Worm (Caenorhabditis elegans): ENCODE data around the gene F26G1.5.

F26G1.5 gene

DNA sequence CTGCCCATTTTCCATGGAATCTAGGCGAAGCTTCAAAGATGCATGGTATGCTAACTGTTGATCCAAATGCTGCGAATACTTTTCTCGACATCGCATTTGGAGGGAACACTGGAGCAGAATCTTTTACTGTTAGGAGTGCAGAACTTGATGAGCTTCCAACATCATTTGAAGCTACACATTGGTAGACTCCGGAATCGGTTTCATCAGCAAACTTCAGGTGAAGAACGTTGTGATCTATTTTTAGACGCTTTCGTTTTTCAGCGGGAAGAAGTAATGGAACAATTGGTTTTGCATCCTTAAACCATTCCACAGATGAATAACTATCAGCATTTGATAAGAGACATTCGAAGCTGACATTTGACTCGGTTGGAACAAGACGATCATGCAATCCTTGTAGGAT lies 29.3 kb upstream of the F26G1.5 start:
- TF ChIP-seq hmg-4 (GFP tag; optimal IDR thresholded peaks at IDR 0.05) = no peak
- no peak for TF ChIP-seq B0310.2 (tag; optimal IDR thresholded peaks at IDR 0.05)
- TF ChIP-seq tra-4 (tag; optimal IDR thresholded peaks at IDR 0.05) = no peak
- no peak for TF ChIP-seq tbx-37 (GFP tag; conservative IDR thresholded peaks at IDR 0.05)
- no peak for TF ChIP-seq ama-1 (optimal IDR thresholded peaks at IDR 0.05)
- no peak for TF ChIP-seq scrt-1 (GFP tag; IDR thresholded peaks at IDR 0.05)
- TF ChIP-seq pes-1 (GFP tag; IDR thresholded peaks at IDR 0.05) = no peak
- TF ChIP-seq ets-7 (tag; optimal IDR thresholded peaks at IDR 0.05) = no peak
- TF ChIP-seq ceh-36 (tag; optimal IDR thresholded peaks at IDR 0.05) = no peak
- no peak for TF ChIP-seq aly-1 (tag; optimal IDR thresholded peaks at IDR 0.05)
- TF ChIP-seq hmbx-1 (tag; optimal IDR thresholded peaks at IDR 0.05) = no peak

DNA sequence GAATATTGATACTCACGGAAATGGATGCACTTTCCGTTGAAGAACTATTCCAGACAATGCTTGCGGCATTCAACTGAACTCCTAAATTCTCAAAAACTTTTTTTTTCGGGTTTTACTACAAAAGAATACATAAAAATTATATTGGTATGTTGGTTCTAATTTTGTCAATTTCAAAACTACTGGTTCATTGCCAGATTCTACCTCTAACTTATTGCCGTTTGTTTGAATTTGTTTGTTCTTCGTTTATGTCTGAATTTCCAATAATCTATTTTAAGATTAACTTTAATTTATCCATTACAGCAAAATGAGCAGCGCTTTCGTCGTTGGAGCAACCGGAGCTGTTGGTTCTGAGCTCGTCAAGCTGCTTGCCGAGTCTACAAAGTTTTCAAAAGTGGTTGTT lies 25.9 kb upstream of the F26G1.5 start, which contains the start of gene C33F10.14:
Gene C33F10.14, plus strand, starts transcription at position 301 of the 400 bp plus-strand sequence.
- no peak for TF ChIP-seq B0310.2 (tag; optimal IDR thresholded peaks at IDR 0.05)
- no peak for TF ChIP-seq tbx-11 (GFP tag; IDR thresholded peaks at IDR 0.05)
- TF ChIP-seq flt-1 (GFP tag; IDR thresholded peaks at IDR 0.05) = no peak
- TF ChIP-seq ama-1 (optimal IDR thresholded peaks at IDR 0.05) = no peak

DNA sequence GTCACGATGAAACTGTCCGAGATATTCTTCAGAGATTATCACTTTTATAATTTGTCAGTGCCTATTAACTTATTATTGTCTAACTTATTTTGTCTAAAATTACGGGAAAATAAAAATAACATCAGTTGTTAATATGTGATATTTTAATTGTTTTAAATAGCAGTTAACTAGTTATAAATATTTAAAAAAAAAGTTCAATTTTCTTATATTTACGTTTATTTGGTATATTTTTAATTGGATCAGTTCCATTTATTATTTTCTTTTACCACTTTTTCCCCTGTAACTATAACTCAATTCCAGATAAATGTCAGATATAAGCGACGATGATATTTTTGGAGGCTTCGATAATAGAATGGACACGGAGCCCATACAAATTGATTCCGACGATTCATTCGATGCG lies 24.3 kb upstream of the F26G1.5 start, which contains the start of gene C33F10.4:
Gene C33F10.4, plus strand, starts transcription at position 301 of the 400 bp plus-strand sequence.
- TF ChIP-seq ets-7 (tag; optimal IDR thresholded peaks at IDR 0.05) = no peak
- no peak for TF ChIP-seq tra-4 (tag; optimal IDR thresholded peaks at IDR 0.05)
- TF ChIP-seq ceh-36 (tag; optimal IDR thresholded peaks at IDR 0.05) = no peak
- no peak for TF ChIP-seq tbx-37 (GFP tag; conservative IDR thresholded peaks at IDR 0.05)
- TF ChIP-seq hmg-4 (GFP tag; optimal IDR thresholded peaks at IDR 0.05) = no peak
- no peak for TF ChIP-seq hmbx-1 (tag; optimal IDR thresholded peaks at IDR 0.05)

- no peak for TF ChIP-seq aly-1 (tag; optimal IDR thresholded peaks at IDR 0.05)
- no peak for TF ChIP-seq hmbx-1 (tag; optimal IDR thresholded peaks at IDR 0.05)
- no peak for TF ChIP-seq sea-1 (GFP tag; conservative IDR thresholded peaks at IDR 0.05)
- no peak for TF ChIP-seq pes-1 (GFP tag; IDR thresholded peaks at IDR 0.05)
These were observed 22.1 kb upstream of the F26G1.5 start for ce11 chrII:4793320-4793719.

DNA sequence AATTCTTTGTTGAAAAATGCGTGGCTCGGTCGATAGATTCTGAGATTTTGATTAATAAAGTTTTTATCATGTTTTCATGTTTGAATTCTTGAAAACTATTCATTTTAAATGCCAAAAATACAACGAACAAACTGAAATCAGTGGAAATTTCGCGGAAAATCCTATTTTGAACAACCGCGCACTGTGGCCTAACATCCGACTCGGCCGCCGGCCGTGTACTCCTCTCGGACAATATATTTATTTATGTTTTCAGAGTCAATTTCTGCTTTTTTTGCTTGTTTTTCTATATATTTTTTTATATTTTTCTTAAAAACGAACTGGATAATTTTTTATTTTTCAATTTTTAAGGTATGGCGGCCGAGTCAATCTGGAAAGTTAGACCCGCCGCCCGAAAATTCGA lies 20.1 kb upstream of the F26G1.5 start, which contains the start of gene F26G1.1:
Gene F26G1.1, plus strand, starts transcription at position 347 of the 400 bp plus-strand sequence.
- no peak for TF ChIP-seq ceh-13 (GFP tag; optimal IDR thresholded peaks at IDR 0.05)
- peak; percentile 59 for TF ChIP-seq hmg-4 (GFP tag; optimal IDR thresholded peaks at IDR 0.05)
- TF ChIP-seq F13C5.2 (tag; optimal IDR thresholded peaks at IDR 0.05) = peak; percentile 24
- peak; percentile 78 for TF ChIP-seq tbx-37 (GFP tag; conservative IDR thresholded peaks at IDR 0.05)

DNA sequence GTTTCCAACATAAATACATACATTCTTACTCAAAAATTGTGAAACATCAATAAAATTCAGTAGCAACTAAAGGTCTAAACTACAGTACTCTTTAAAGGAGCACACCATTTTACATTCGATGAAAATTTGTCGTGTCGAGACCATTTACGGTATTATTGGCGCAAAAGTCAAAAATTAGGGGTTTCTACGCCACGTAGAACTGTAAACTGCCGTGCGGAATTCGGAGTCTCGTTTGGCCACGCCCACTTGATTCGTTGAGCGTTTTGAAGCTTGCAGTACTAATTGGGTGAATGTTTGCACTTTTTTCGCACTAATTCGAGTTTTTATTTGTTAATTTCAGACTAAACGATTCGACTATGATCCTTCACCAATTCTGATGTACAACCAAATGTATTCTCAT lies 19.5 kb upstream of the F26G1.5 start:
- TF ChIP-seq scrt-1 (GFP tag; IDR thresholded peaks at IDR 0.05) = no peak
- no peak for TF ChIP-seq F13C5.2 (tag; optimal IDR thresholded peaks at IDR 0.05)
- TF ChIP-seq ceh-13 (GFP tag; optimal IDR thresholded peaks at IDR 0.05) = no peak
- TF ChIP-seq hnd-1 (tag; optimal IDR thresholded peaks at IDR 0.05) = no peak
- no peak for TF ChIP-seq sea-1 (GFP tag; conservative IDR thresholded peaks at IDR 0.05)
- no peak for TF ChIP-seq hmg-4 (GFP tag; optimal IDR thresholded peaks at IDR 0.05)
- no peak for TF ChIP-seq tbx-37 (GFP tag; conservative IDR thresholded peaks at IDR 0.05)
- no peak for TF ChIP-seq tbx-11 (GFP tag; IDR thresholded peaks at IDR 0.05)
- no peak for TF ChIP-seq aly-1 (tag; optimal IDR thresholded peaks at IDR 0.05)
- no peak for TF ChIP-seq flt-1 (GFP tag; IDR thresholded peaks at IDR 0.05)
- no peak for TF ChIP-seq pes-1 (GFP tag; IDR thresholded peaks at IDR 0.05)
- no peak for TF ChIP-seq B0310.2 (tag; optimal IDR thresholded peaks at IDR 0.05)
- TF ChIP-seq tra-4 (tag; optimal IDR thresholded peaks at IDR 0.05) = no peak
- no peak for TF ChIP-seq ceh-36 (tag; optimal IDR thresholded peaks at IDR 0.05)
- TF ChIP-seq ama-1 (optimal IDR thresholded peaks at IDR 0.05) = no peak
- no peak for TF ChIP-seq hmbx-1 (tag; optimal IDR thresholded peaks at IDR 0.05)
- TF ChIP-seq ets-7 (tag; optimal IDR thresholded peaks at IDR 0.05) = no peak

- no peak for TF ChIP-seq scrt-1 (GFP tag; IDR thresholded peaks at IDR 0.05)
- TF ChIP-seq flt-1 (GFP tag; IDR thresholded peaks at IDR 0.05) = no peak
- no peak for TF ChIP-seq aly-1 (tag; optimal IDR thresholded peaks at IDR 0.05)
- no peak for TF ChIP-seq hmg-4 (GFP tag; optimal IDR thresholded peaks at IDR 0.05)
- TF ChIP-seq F13C5.2 (tag; optimal IDR thresholded peaks at IDR 0.05) = no peak
- no peak for TF ChIP-seq sea-1 (GFP tag; conservative IDR thresholded peaks at IDR 0.05)
- no peak for TF ChIP-seq B0310.2 (tag; optimal IDR thresholded peaks at IDR 0.05)
- TF ChIP-seq ets-7 (tag; optimal IDR thresholded peaks at IDR 0.05) = no peak
- no peak for TF ChIP-seq ceh-36 (tag; optimal IDR thresholded peaks at IDR 0.05)
- no peak for TF ChIP-seq tbx-37 (GFP tag; conservative IDR thresholded peaks at IDR 0.05)
- no peak for TF ChIP-seq tbx-11 (GFP tag; IDR thresholded peaks at IDR 0.05)
- no peak for TF ChIP-seq ama-1 (optimal IDR thresholded peaks at IDR 0.05)
- TF ChIP-seq ceh-13 (GFP tag; optimal IDR thresholded peaks at IDR 0.05) = no peak
- TF ChIP-seq pes-1 (GFP tag; IDR thresholded peaks at IDR 0.05) = no peak
- no peak for TF ChIP-seq tra-4 (tag; optimal IDR thresholded peaks at IDR 0.05)
- no peak for TF ChIP-seq hnd-1 (tag; optimal IDR thresholded peaks at IDR 0.05)
- TF ChIP-seq hmbx-1 (tag; optimal IDR thresholded peaks at IDR 0.05) = no peak
These were observed 18.7 kb upstream of the F26G1.5 start, which contains the start of gene F26G1.15 for ce11 chrII:4789835-4790343. F26G1.15 (plus strand) TSS chrII:4790293.

DNA sequence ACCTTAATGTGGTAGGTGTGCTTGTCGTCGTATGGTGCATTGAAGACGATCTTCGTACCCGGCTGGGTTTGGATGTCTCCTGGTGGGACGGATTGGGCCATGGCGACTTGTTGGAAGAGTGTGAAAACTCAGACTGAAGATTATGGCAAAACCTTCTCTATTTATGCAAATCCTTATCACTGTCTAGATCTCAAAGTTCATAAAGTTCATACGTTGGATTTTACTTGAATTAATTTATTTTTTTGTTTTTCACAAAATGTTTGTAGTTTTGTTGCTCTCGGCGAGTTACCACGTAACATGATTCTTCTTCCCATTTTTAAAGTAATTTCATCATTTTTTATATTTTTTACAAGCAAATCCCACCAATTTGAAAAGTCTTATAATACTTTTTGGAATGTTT lies 15.0 kb upstream of the F26G1.5 start, which contains the start of gene msp-3:
Gene msp-3, minus strand, starts transcription at position 101 of the 400 bp plus-strand sequence.
- no peak for TF ChIP-seq pes-1 (GFP tag; IDR thresholded peaks at IDR 0.05)
- TF ChIP-seq aly-1 (tag; optimal IDR thresholded peaks at IDR 0.05) = no peak
- no peak for TF ChIP-seq ets-7 (tag; optimal IDR thresholded peaks at IDR 0.05)
- TF ChIP-seq hmbx-1 (tag; optimal IDR thresholded peaks at IDR 0.05) = no peak
- no peak for TF ChIP-seq tra-4 (tag; optimal IDR thresholded peaks at IDR 0.05)
- no peak for TF ChIP-seq tbx-11 (GFP tag; IDR thresholded peaks at IDR 0.05)
- no peak for TF ChIP-seq ceh-36 (tag; optimal IDR thresholded peaks at IDR 0.05)
- TF ChIP-seq flt-1 (GFP tag; IDR thresholded peaks at IDR 0.05) = no peak
- TF ChIP-seq sea-1 (GFP tag; conservative IDR thresholded peaks at IDR 0.05) = no peak
- no peak for TF ChIP-seq ama-1 (optimal IDR thresholded peaks at IDR 0.05)
- no peak for TF ChIP-seq scrt-1 (GFP tag; IDR thresholded peaks at IDR 0.05)
- TF ChIP-seq ceh-13 (GFP tag; optimal IDR thresholded peaks at IDR 0.05) = no peak
- TF ChIP-seq B0310.2 (tag; optimal IDR thresholded peaks at IDR 0.05) = no peak
- TF ChIP-seq F13C5.2 (tag; optimal IDR thresholded peaks at IDR 0.05) = no peak
- no peak for TF ChIP-seq tbx-37 (GFP tag; conservative IDR thresholded peaks at IDR 0.05)
- TF ChIP-seq hmg-4 (GFP tag; optimal IDR thresholded peaks at IDR 0.05) = no peak

Measured in whole organism, early embryonic.